Worm (Caenorhabditis elegans) whole organism, late embryonic: ENCODE measurements around the gene fbxa-27.

ENCODE experiments used
- C08G9.2 ChIP-seq: sonication (generic microtip); optimal IDR thresholded peaks from 2 replicates; lab custom pipeline; 2016; ENCODE audit warnings: mild to moderate bottlenecking, missing genetic modification characterization, moderate library complexity, missing compliant biosample characterization
- Y22D7AL.16 ChIP-seq: sonication (generic microtip); optimal IDR thresholded peaks from 2 replicates; lab custom pipeline; 2016; ENCODE audit warnings: missing genetic modification characterization, missing compliant biosample characterization
- ama-1 ChIP-seq: fragments of 150-350 bp; optimal IDR thresholded peaks from 2 replicates; lab custom pipeline; 2014
- ceh-30 ChIP-seq: fragments of 150-350 bp; optimal IDR thresholded peaks from 2 replicates; lab custom pipeline; 2014; ENCODE audit warnings: missing biosample characterization, missing genetic modification characterization
- ceh-45 ChIP-seq: fragments of 200-800 bp; sonication (Bioruptor generic); IDR thresholded peaks from 2 replicates; pipeline ENCODE4 v1.3.6; 2022; ENCODE audit warnings: missing genetic modification reagents, missing genetic modification characterization, missing compliant biosample characterization
- ets-4 ChIP-seq: sonication (generic microtip); optimal IDR thresholded peaks from 2 replicates; lab custom pipeline; 2016; ENCODE audit warnings: missing genetic modification characterization, missing compliant biosample characterization
- hlh-13 ChIP-seq: fragments of 200-800 bp; sonication (Bioruptor generic); optimal IDR thresholded peaks from 2 replicates; lab custom pipeline; 2018; ENCODE audit warnings: mild to moderate bottlenecking, missing genetic modification characterization, missing compliant biosample characterization
- nfya-1 ChIP-seq: sonication (generic microtip); optimal IDR thresholded peaks from 2 replicates; lab custom pipeline; 2017; ENCODE audit warnings: missing genetic modification characterization, mild to moderate bottlenecking, missing compliant biosample characterization, antibody characterized with exemption, moderate library complexity
- nhr-11 ChIP-seq: fragments of 150-350 bp; optimal IDR thresholded peaks from 2 replicates; lab custom pipeline; 2014; ENCODE audit warnings: missing biosample characterization, missing genetic modification characterization
- pha-4 ChIP-seq: fragments of 150-350 bp; optimal IDR thresholded peaks from 2 replicates; lab custom pipeline; 2018; ENCODE audit warnings: missing biosample characterization, missing genetic modification reagents, missing genetic modification characterization
- unc-86 ChIP-seq: sonication (generic microtip); optimal IDR thresholded peaks from 2 replicates; lab custom pipeline; 2016; ENCODE audit warnings: missing genetic modification characterization, missing compliant biosample characterization

- TF ChIP-seq unc-86 (tag; lab: Kevin White, UChicago) = no peak
- no peak for TF ChIP-seq ets-4 (tag; lab: Kevin White, UChicago)
- TF ChIP-seq ama-1 (lab: Kevin White, UChicago) = no peak
- no peak for TF ChIP-seq nfya-1 (tag; lab: Kevin White, UChicago)
- no peak for TF ChIP-seq nhr-11
- no peak for TF ChIP-seq C08G9.2 (tag; lab: Kevin White, UChicago)
- no peak for TF ChIP-seq pha-4 (tag; lab: Kevin White, UChicago)
- no peak for TF ChIP-seq hlh-13
- no peak for TF ChIP-seq ceh-45 (GFP tag; lab: Robert Waterston, UW)
- no peak for TF ChIP-seq ceh-30 (tag; lab: Kevin White, UChicago)
- no peak for TF ChIP-seq Y22D7AL.16
Observed at ce11 chrIII:1347539-1347938, 4.8 kb downstream of the fbxa-27 start, which contains the start of gene Y82E9BL.5.
